Fruit fly (Drosophila melanogaster): ENCODE results near the gene CG9123.
A peak's percentile ranks its signal among the peaks of the same experiment; 100 is the strongest.

The CG9123 gene

DNA sequence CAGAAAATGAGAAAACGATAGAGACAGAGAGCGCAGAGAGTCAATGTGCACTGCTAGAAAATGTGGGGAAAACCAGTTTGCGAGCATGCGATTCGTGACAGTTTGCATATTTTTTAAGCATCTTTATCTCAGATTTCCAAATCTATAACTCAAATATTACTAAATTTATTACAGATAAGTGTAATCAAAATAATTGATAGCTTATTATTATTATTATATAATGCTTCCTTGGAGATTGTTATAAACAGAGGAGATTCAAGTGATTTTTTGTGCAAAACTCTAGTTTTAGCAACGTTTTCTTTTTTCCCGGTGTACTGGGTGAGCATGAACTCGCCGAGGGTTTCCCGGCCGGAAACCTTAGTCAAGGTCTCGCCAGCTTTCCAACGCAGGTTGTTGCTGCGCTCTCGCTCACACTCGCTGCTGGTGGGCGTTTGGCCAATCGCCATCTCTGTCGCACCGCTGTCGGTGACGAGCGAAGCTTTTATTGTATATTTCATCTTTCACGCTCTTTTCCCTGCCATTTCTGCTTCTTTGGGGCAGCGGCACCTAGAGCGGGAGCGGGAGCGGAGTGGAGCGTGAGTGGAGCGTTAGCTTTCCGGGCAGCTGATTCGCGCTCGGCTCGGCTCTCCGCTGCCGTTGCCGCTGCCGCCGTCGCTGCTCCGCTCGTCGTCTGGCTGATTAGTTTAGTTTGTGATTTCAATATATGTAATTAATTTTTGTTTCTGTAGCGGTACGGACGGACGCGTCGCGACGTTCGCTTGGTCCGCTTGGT lies 43.4 kb downstream of the CG9123 start (continued):
- TF ChIP-seq salr (GFP tag; optimal IDR thresholded peaks at IDR 0.05) (peak; percentile 60 to 90), Gug (GFP tag; IDR thresholded peaks at IDR 0.05) (peak; percentile 94), Blimp-1 (GFP tag; optimal IDR thresholded peaks at IDR 0.05) (peak; percentile 70), CG8632 (GFP tag; optimal IDR thresholded peaks at IDR 0.05) (peak; percentile 87), CG10631 (GFP tag; optimal IDR thresholded peaks at IDR 0.05) (peak; percentile 90), pdm3 (GFP tag; optimal IDR thresholded peaks at IDR 0.05) (peak; percentile 83), CG16779 (tag; optimal IDR thresholded peaks at IDR 0.05) (peak; percentile 88), CG4318 (GFP tag; optimal IDR thresholded peaks at IDR 0.05) (peak; percentile 96), ss (GFP tag; optimal IDR thresholded peaks at IDR 0.05) (peak; percentile 69 to 87), CG34406 (GFP tag; optimal IDR thresholded peaks at IDR 0.05) (peak; percentile 91), achi (GFP tag; optimal IDR thresholded peaks at IDR 0.05) (peak; percentile 89), CG15336 (GFP tag; IDR thresholded peaks at IDR 0.05) (peak; percentile 97), CG6276 (GFP tag; optimal IDR thresholded peaks at IDR 0.05) (peak; percentile 95), Ets21C (GFP tag; optimal IDR thresholded peaks at IDR 0.05) (peak; percentile 29), eg (GFP tag; IDR thresholded peaks at IDR 0.05) (peak; percentile 93), Ets96B (tag; optimal IDR thresholded peaks at IDR 0.05) (peak; percentile 85), CG32006 (GFP tag; optimal IDR thresholded peaks at IDR 0.05) (peak; percentile 98), Met (GFP tag; optimal IDR thresholded peaks at IDR 0.05) (peak; percentile 72)

DNA sequence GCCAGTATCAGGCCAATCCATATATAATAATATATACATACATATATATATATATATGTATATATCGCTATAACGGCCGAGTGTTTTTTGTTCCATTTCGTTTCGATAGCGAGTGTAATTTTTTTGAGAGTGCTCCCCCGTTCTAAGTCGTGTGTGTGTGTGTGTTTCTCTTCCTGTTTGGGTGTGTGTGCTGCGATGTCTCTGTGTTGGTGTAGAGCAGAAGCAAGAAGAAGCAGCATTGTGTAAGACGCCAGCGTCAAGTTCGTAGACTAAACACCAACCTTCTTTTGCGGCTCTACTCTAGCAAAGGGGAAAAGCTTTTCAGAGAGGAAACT lies 44.0 kb downstream of the CG9123 start:
- no peak for TF ChIP-seq CG11294 (GFP tag; IDR thresholded peaks at IDR 0.05)
- no peak for TF ChIP-seq CG8319 (GFP tag; optimal IDR thresholded peaks at IDR 0.05)
- no peak for TF ChIP-seq Eip78C (GFP tag)
- no peak for TF ChIP-seq Sox14 (GFP tag; optimal IDR thresholded peaks at IDR 0.05)
- TF ChIP-seq CG6792 (GFP tag; optimal IDR thresholded peaks at IDR 0.05): no peak
- no peak for TF ChIP-seq CG6854 (GFP tag; optimal IDR thresholded peaks at IDR 0.05)
- TF ChIP-seq salr (GFP tag; optimal IDR thresholded peaks at IDR 0.05): no peak
- no peak for TF ChIP-seq Gug (GFP tag; IDR thresholded peaks at IDR 0.05)
- TF ChIP-seq dsx (GFP tag; optimal IDR thresholded peaks at IDR 0.05; ENCODE audit: poor library complexity, severe bottlenecking): no peak
- TF ChIP-seq Hr4 (GFP tag; optimal IDR thresholded peaks at IDR 0.05): no peak
- TF ChIP-seq Blimp-1 (GFP tag; optimal IDR thresholded peaks at IDR 0.05): no peak
- TF ChIP-seq Smox (GFP tag; optimal IDR thresholded peaks at IDR 0.05): no peak
- TF ChIP-seq CG31627 (GFP tag; optimal IDR thresholded peaks at IDR 0.05): no peak
- no peak for TF ChIP-seq CG4318 (GFP tag; optimal IDR thresholded peaks at IDR 0.05)
- TF ChIP-seq Ets96B (tag; optimal IDR thresholded peaks at IDR 0.05): no peak
- TF ChIP-seq Hr39 (GFP tag; optimal IDR thresholded peaks at IDR 0.05): no peak
- no peak for TF ChIP-seq Met (GFP tag; optimal IDR thresholded peaks at IDR 0.05)
- no peak for TF ChIP-seq topi (GFP tag; optimal IDR thresholded peaks at IDR 0.05)
- TF ChIP-seq CG32006 (GFP tag; optimal IDR thresholded peaks at IDR 0.05): no peak

DNA sequence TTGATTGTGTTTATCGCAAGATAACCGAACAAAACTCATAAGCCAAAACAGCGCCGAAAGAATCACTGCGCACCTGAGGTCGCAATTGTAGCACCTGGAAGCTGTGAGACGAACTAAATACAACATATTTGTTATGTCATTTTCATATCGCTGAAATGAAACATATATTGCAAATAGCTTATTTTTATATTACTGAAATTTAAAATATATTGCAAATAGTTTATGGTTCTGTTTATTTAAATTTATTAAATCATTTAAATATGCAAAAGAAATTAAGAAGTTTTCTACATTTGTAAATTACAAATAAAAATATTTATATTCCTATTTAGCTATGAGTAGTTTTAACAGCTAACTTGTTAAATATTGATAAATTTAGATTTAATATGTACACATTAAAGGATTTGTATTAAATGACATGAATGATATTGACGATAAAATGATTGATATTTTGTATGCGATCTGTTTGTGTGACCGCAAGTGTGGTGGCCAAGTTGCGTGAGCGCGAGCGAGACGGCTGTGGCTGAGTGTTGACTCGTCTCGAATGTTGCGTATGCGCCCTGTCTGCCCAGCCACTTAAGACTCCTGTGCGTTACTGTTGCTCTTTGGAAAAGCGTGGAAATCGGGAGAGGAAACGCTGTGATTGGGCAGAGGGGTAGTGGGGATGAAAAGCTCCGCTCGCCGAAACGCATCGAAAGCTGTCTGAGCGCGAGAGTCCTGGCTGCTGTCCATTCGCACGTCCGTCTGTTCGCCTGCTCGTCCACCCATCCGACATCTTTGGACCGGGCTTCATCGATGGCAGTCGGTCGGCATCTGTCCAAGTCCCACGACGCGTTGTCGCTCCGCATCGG lies 44.7 kb downstream of the CG9123 start, which contains the start of gene gce:
TSS of gene gce (plus strand) at position 798 of the 848 bp plus-strand sequence.
- no peak for TF ChIP-seq Ets96B (tag; optimal IDR thresholded peaks at IDR 0.05)
- no peak for TF ChIP-seq spab (GFP tag; optimal IDR thresholded peaks at IDR 0.05)
- TF ChIP-seq Sox14 (GFP tag; optimal IDR thresholded peaks at IDR 0.05): no peak
- no peak for TF ChIP-seq Hr38 (GFP tag; optimal IDR thresholded peaks at IDR 0.05)
- TF ChIP-seq salr (GFP tag; optimal IDR thresholded peaks at IDR 0.05): no peak
- TF ChIP-seq CG6792 (GFP tag; optimal IDR thresholded peaks at IDR 0.05): no peak
- no peak for TF ChIP-seq Met (GFP tag; optimal IDR thresholded peaks at IDR 0.05)
- no peak for TF ChIP-seq CG31627 (GFP tag; optimal IDR thresholded peaks at IDR 0.05)
- peak; percentile 42 for TF ChIP-seq CG32006 (GFP tag; optimal IDR thresholded peaks at IDR 0.05)
- peak; percentile 19 for TF ChIP-seq eg (GFP tag; IDR thresholded peaks at IDR 0.05)
- TF ChIP-seq CG10669 (GFP tag; optimal IDR thresholded peaks at IDR 0.05): no peak
- TF ChIP-seq CG3032 (tag; optimal IDR thresholded peaks at IDR 0.05): peak; percentile 28
- no peak for TF ChIP-seq cyc (GFP tag; optimal IDR thresholded peaks at IDR 0.05)
- no peak for TF ChIP-seq Eip93F (GFP tag; optimal IDR thresholded peaks at IDR 0.05)
- TF ChIP-seq CG16779 (tag; optimal IDR thresholded peaks at IDR 0.05): no peak
- peak; percentile 20 for TF ChIP-seq net (GFP tag; optimal IDR thresholded peaks at IDR 0.05)
- no peak for TF ChIP-seq CG4318 (GFP tag; optimal IDR thresholded peaks at IDR 0.05)
- TF ChIP-seq Smox (GFP tag; optimal IDR thresholded peaks at IDR 0.05): peak; percentile 9
- TF ChIP-seq CG1621 (tag; optimal IDR thresholded peaks at IDR 0.05): no peak
- peak; percentile 3 for TF ChIP-seq achi (GFP tag; optimal IDR thresholded peaks at IDR 0.05)
- TF ChIP-seq OdsH (GFP tag; optimal IDR thresholded peaks at IDR 0.05): no peak
- no peak for TF ChIP-seq svp (GFP tag)
- TF ChIP-seq dac (GFP tag; optimal IDR thresholded peaks at IDR 0.05): no peak
- no peak for TF ChIP-seq Gug (GFP tag; IDR thresholded peaks at IDR 0.05)
- TF ChIP-seq CG6276 (GFP tag; optimal IDR thresholded peaks at IDR 0.05): peak; percentile 57
- TF ChIP-seq Blimp-1 (GFP tag; optimal IDR thresholded peaks at IDR 0.05): no peak
- TF ChIP-seq Ets21C (GFP tag; optimal IDR thresholded peaks at IDR 0.05): no peak
- TF ChIP-seq vri (GFP tag; optimal IDR thresholded peaks at IDR 0.05): no peak
- TF ChIP-seq dsx (GFP tag; optimal IDR thresholded peaks at IDR 0.05; ENCODE audit: poor library complexity, severe bottlenecking): no peak
- peak; percentile 48 for TF ChIP-seq Eip78C (GFP tag)

All from whole organism, prepupa.